Fruit fly (Drosophila melanogaster) whole organism, adult: ENCODE data around the gene Acp29AB.

Experiments
- cic ChIP-seq: fragments of 200-800 bp; sonication (Bioruptor generic); optimal IDR thresholded peaks from 2 replicates; lab custom pipeline; 2017; ENCODE audit warnings: missing biosample characterization, mild to moderate bottlenecking, missing genetic modification characterization, moderate library complexity
- toe ChIP-seq: fragments of 200-800 bp; sonication (Bioruptor generic); optimal IDR thresholded peaks from 2 replicates; lab custom pipeline; 2016; ENCODE audit warnings: missing biosample characterization, missing genetic modification characterization

dm6 chr2L:8381508-8382036 is 11.4 kb downstream of the Acp29AB start, which contains the start of gene AlaRS:
- TF ChIP-seq toe (GFP tag; lab: Kevin White, UChicago), result peak; percentile 34
- TF ChIP-seq cic (GFP tag; lab: Kevin White, UChicago), result peak; percentile 24
